Fruit fly (Drosophila melanogaster): Measurements from ENCODE around the gene Sry-alpha.

- peak in 1 of 2 experiments; percentile 41 for TF ChIP-seq CTCF (optimal IDR thresholded peaks at IDR 0.05)
- no peak for TF ChIP-seq CG8478 (optimal IDR thresholded peaks at IDR 0.05)
These were observed 6.8 kb downstream of the Sry-alpha start, which contains the start of the genes RpL32 and CG7943 for dm6 chr3R:30046029-30047001.
